Worm (Caenorhabditis elegans): ENCODE data around the gene gldi-11.

DNA sequence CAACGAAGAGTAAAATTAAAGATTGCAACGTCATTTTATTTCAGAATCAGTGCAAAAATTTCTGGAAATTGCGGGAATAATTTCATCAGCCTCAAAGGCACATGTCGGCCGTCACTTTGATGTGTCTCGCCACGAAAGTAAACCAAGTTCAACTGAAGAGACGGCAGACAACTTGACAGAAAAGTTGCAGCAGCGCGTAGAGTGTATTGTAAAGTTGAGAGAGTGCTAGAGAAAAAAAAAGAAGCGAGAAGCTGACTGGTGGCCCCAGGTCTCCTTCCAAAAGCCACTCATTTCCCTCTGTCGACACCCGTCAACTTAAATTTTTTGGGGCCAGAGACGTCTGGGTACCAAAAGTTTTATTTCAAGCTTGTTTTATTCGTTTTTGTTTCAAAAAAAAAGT, 41.3 kb downstream of the gldi-11 start:
- peak; percentile 77 for TF ChIP-seq snpc-4 (tag; optimal IDR thresholded peaks at IDR 0.05)
- peak; percentile 87 for TF ChIP-seq lin-15B (tag; optimal IDR thresholded peaks at IDR 0.05)
- no peak for TF ChIP-seq nhr-77 (tag; optimal IDR thresholded peaks at IDR 0.05)
- TF ChIP-seq pha-4 (tag; optimal IDR thresholded peaks at IDR 0.05): peak; percentile 84
- TF ChIP-seq skn-1 (tag; optimal IDR thresholded peaks at IDR 0.05): peak; percentile 70
- TF ChIP-seq ama-1 (optimal IDR thresholded peaks at IDR 0.05): no peak
- no peak for TF ChIP-seq elt-1 (tag; optimal IDR thresholded peaks at IDR 0.05)
- no peak for TF ChIP-seq zag-1 (tag; optimal IDR thresholded peaks at IDR 0.05)
